Fruit fly (Drosophila melanogaster) whole organism, embryonic: Measurements from ENCODE around the gene IntS2.
A peak's percentile ranks its signal among the peaks of the same experiment; 100 is the strongest.

Source experiments
- Abd-B ChIP-seq: fragments of 200-800 bp; sonication (Bioruptor generic); optimal IDR thresholded peaks from 2 replicates; lab custom pipeline; 2018; ENCODE audit warnings: missing biosample characterization, mild to moderate bottlenecking, missing genetic modification characterization, moderate library complexity
- CG10209 ChIP-seq: fragments of 200-800 bp; sonication (Bioruptor generic); optimal IDR thresholded peaks from 3 replicates; lab custom pipeline; 2017; ENCODE audit warnings: missing biosample characterization, mild to moderate bottlenecking, missing genetic modification characterization, missing genetic modification reagents
- CG10267 ChIP-seq: fragments of 200-800 bp; sonication (Bioruptor generic); optimal IDR thresholded peaks from 2 replicates; lab custom pipeline; 2018; ENCODE audit warnings: missing biosample characterization, mild to moderate bottlenecking, missing genetic modification characterization, moderate library complexity
- CG12299 ChIP-seq: fragments of 200-800 bp; sonication (Bioruptor generic); optimal IDR thresholded peaks from 2 replicates; lab custom pipeline; 2018; ENCODE audit warnings: missing biosample characterization, mild to moderate bottlenecking, missing genetic modification characterization
- CG13775 ChIP-seq: fragments of 200-800 bp; sonication (Bioruptor generic); optimal IDR thresholded peaks from 3 replicates; lab custom pipeline; 2017; ENCODE audit warnings: missing biosample characterization, mild to moderate bottlenecking, missing genetic modification characterization
- CG15696 ChIP-seq: fragments of 200-800 bp; sonication (Bioruptor generic); optimal IDR thresholded peaks from 2 replicates; lab custom pipeline; 2019; ENCODE audit warnings: missing biosample characterization, mild to moderate bottlenecking, missing genetic modification characterization, moderate library complexity
- CG16863 ChIP-seq: fragments of 200-800 bp; sonication (Bioruptor generic); optimal IDR thresholded peaks from 3 replicates; lab custom pipeline; 2016; ENCODE audit warnings: missing biosample characterization, missing genetic modification characterization
- CG18262 ChIP-seq: fragments of 200-800 bp; optimal IDR thresholded peaks from 3 replicates; lab custom pipeline; 2019; ENCODE audit warnings: missing biosample characterization, mild to moderate bottlenecking, missing genetic modification characterization, moderate library complexity
- CG1832 ChIP-seq: fragments of 200-800 bp; sonication (Bioruptor generic); optimal IDR thresholded peaks from 2 replicates; lab custom pipeline; 2017; ENCODE audit warnings: missing biosample characterization, mild to moderate bottlenecking, missing genetic modification characterization, inconsistent platforms
- CG2120 ChIP-seq: fragments of 200-800 bp; sonication (Bioruptor generic); optimal IDR thresholded peaks from 3 replicates; lab custom pipeline; 2016; ENCODE audit warnings: missing biosample characterization, missing genetic modification characterization
- CG3995 ChIP-seq: fragments of 200-800 bp; sonication (Bioruptor generic); optimal IDR thresholded peaks from 3 replicates; lab custom pipeline; 2016; ENCODE audit warnings: missing biosample characterization, missing genetic modification characterization
- CG4360 ChIP-seq: fragments of 200-800 bp; sonication (Bioruptor generic); IDR thresholded peaks from 2 replicates; pipeline ENCODE4 v1.3.6; 2022; ENCODE audit warnings: missing biosample characterization, missing genetic modification characterization
- CG6791 ChIP-seq: fragments of 200-800 bp; sonication (Bioruptor generic); IDR thresholded peaks from 3 replicates; pipeline ENCODE4 v1.3.6; 2022; ENCODE audit warnings: missing biosample characterization, missing genetic modification characterization; ENCODE audit not compliant: partially characterized antibody
- CG9797 ChIP-seq: fragments of 200-800 bp; sonication (Bioruptor generic); optimal IDR thresholded peaks from 3 replicates; lab custom pipeline; 2018; ENCODE audit warnings: missing biosample characterization, mild to moderate bottlenecking, missing genetic modification characterization
- CG9817 ChIP-seq: fragments of 200-800 bp; sonication (Bioruptor generic); optimal IDR thresholded peaks from 2 replicates; lab custom pipeline; 2018; ENCODE audit warnings: missing biosample characterization, mild to moderate bottlenecking, missing genetic modification characterization, moderate library complexity
- CG9932 ChIP-seq: fragments of 200-800 bp; sonication (Bioruptor generic); IDR thresholded peaks from 2 replicates; pipeline ENCODE4 v1.3.6; 2022; ENCODE audit warnings: missing biosample characterization, missing genetic modification characterization
- Dbx ChIP-seq: fragments of 200-800 bp; sonication (Bioruptor generic); IDR thresholded peaks from 3 replicates; pipeline ENCODE4 v1.3.6; 2022; ENCODE audit warnings: missing biosample characterization, missing genetic modification characterization
- Doc2 ChIP-seq: fragments of 200-800 bp; sonication (Bioruptor generic); IDR thresholded peaks from 2 replicates; pipeline ENCODE4 v1.3.6; 2022; ENCODE audit warnings: missing biosample characterization, missing genetic modification characterization
- Ets65A ChIP-seq: fragments of 200-800 bp; sonication (Bioruptor generic); peaks from one replicate; lab custom pipeline; 2016; ENCODE audit warnings: missing biosample characterization, missing genetic modification characterization
- Hmr ChIP-seq: fragments of 200-800 bp; sonication (Bioruptor generic); optimal IDR thresholded peaks from 3 replicates; lab custom pipeline; 2017; ENCODE audit warnings: mild to moderate bottlenecking, missing biosample characterization, missing genetic modification reagents, missing genetic modification characterization
- Nf-YA ChIP-seq: fragments of 200-800 bp; sonication (Bioruptor generic); IDR thresholded peaks from 2 replicates; pipeline ENCODE4 v1.3.6; 2022; ENCODE audit warnings: missing biosample characterization, missing genetic modification characterization
- Nf-YB ChIP-seq: fragments of 200-800 bp; sonication (Bioruptor generic); optimal IDR thresholded peaks from 3 replicates; lab custom pipeline; 2019; ENCODE audit warnings: missing biosample characterization, mild to moderate bottlenecking, missing genetic modification characterization, moderate library complexity
- Nf-YC ChIP-seq: fragments of 200-800 bp; optimal IDR thresholded peaks from 3 replicates; lab custom pipeline; 2019; ENCODE audit warnings: missing biosample characterization, mild to moderate bottlenecking, missing genetic modification characterization, moderate library complexity
- Oaz ChIP-seq: fragments of 200-800 bp; sonication (Bioruptor generic); IDR thresholded peaks from 2 replicates; pipeline ENCODE4 v1.3.6; 2022; ENCODE audit warnings: missing biosample characterization, missing genetic modification characterization
- Side ChIP-seq: fragments of 200-800 bp; sonication (Bioruptor generic); optimal IDR thresholded peaks from 2 replicates; lab custom pipeline; 2016; ENCODE audit warnings: missing biosample characterization, missing genetic modification characterization
- Usf ChIP-seq: fragments of 200-800 bp; sonication (Bioruptor generic); optimal IDR thresholded peaks from 2 replicates; lab custom pipeline; 2017; ENCODE audit warnings: missing genotype, missing biosample characterization, missing genetic modification characterization
- ash1 ChIP-seq: fragments of 200-800 bp; sonication (Bioruptor generic); optimal IDR thresholded peaks from 2 replicates; lab custom pipeline; 2018; ENCODE audit warnings: missing biosample characterization, mild to moderate bottlenecking, missing genetic modification characterization
- bab2 ChIP-seq: fragments of 200-800 bp; sonication (Bioruptor generic); optimal IDR thresholded peaks from 2 replicates; lab custom pipeline; 2016; ENCODE audit warnings: missing biosample characterization, missing genetic modification characterization
- bsh ChIP-seq, 2 experiments: fragments of 200-800 bp; sonication (Bioruptor generic); optimal IDR thresholded peaks; 2 replicates each; lab custom pipeline; 2017 to 2018; ENCODE audit warnings: mild to moderate bottlenecking in 2 of 2, missing biosample characterization in 2 of 2, missing genetic modification characterization in 2 of 2, moderate library complexity in 1 of 2
- cato ChIP-seq: fragments of 200-800 bp; sonication (Bioruptor generic); optimal IDR thresholded peaks from 2 replicates; lab custom pipeline; 2016; ENCODE audit warnings: missing biosample characterization, missing genetic modification characterization, borderline replicate concordance
- danr ChIP-seq: fragments of 200-800 bp; sonication (Bioruptor generic); IDR thresholded peaks from 2 replicates; pipeline ENCODE4 v1.3.6; 2022; ENCODE audit warnings: missing biosample characterization, missing genetic modification characterization
- dati ChIP-seq: fragments of 200-800 bp; sonication (Bioruptor generic); IDR thresholded peaks from 2 replicates; pipeline ENCODE4 v1.3.6; 2022; ENCODE audit warnings: missing biosample characterization, missing genetic modification characterization
- dimm ChIP-seq: fragments of 200-800 bp; sonication (Bioruptor generic); IDR thresholded peaks from 2 replicates; pipeline ENCODE4 v1.3.6; 2022; ENCODE audit warnings: missing biosample characterization, missing genetic modification characterization
- dm ChIP-seq: fragments of 200-800 bp; sonication (Bioruptor generic); optimal IDR thresholded peaks from 3 replicates; lab custom pipeline; 2016; ENCODE audit warnings: missing biosample characterization, missing genetic modification characterization
- emc ChIP-seq: fragments of 200-800 bp; sonication (Bioruptor generic); optimal IDR thresholded peaks from 2 replicates; lab custom pipeline; 2016; ENCODE audit warnings: missing biosample characterization, missing genetic modification characterization
- gce ChIP-seq: fragments of 200-800 bp; sonication (Bioruptor generic); IDR thresholded peaks from 3 replicates; pipeline ENCODE4 v1.3.6; 2022; ENCODE audit warnings: missing biosample characterization, missing genetic modification characterization
- hbn ChIP-seq: fragments of 200-800 bp; sonication (Bioruptor generic); IDR thresholded peaks from 2 replicates; pipeline ENCODE4 v1.3.6; 2022; ENCODE audit warnings: missing biosample characterization, missing genetic modification characterization; ENCODE audit not compliant: partially characterized antibody
- jigr1 ChIP-seq: fragments of 200-800 bp; sonication (Bioruptor generic); IDR thresholded peaks from 3 replicates; pipeline ENCODE4 v1.3.6; 2022; ENCODE audit warnings: missing biosample characterization, missing genetic modification characterization
- lbe ChIP-seq: fragments of 200-800 bp; sonication (Bioruptor generic); optimal IDR thresholded peaks from 2 replicates; lab custom pipeline; 2016; ENCODE audit warnings: missing biosample characterization, mild to moderate bottlenecking, missing genetic modification characterization
- mirr ChIP-seq: fragments of 200-800 bp; sonication (Bioruptor generic); optimal IDR thresholded peaks from 3 replicates; lab custom pipeline; 2018; ENCODE audit warnings: missing biosample characterization, mild to moderate bottlenecking, missing genetic modification characterization
- nerfin-1 ChIP-seq: fragments of 200-800 bp; sonication (Bioruptor generic); optimal IDR thresholded peaks from 3 replicates; lab custom pipeline; 2019; ENCODE audit warnings: missing biosample characterization, mild to moderate bottlenecking, missing genetic modification characterization, moderate library complexity
- odd ChIP-seq: fragments of 200-800 bp; sonication (Bioruptor generic); optimal IDR thresholded peaks from 2 replicates; lab custom pipeline; 2017; ENCODE audit warnings: missing biosample characterization, mild to moderate bottlenecking, missing genetic modification characterization
- pan ChIP-seq, 4 experiments: fragments of >200 bp in 3 of 4; fragments of 200-800 bp in 1 of 4; sonication (Bioruptor generic) in 1 of 4; optimal IDR thresholded peaks in 3 of 4; IDR thresholded peaks in 1 of 4; 2 replicates each; pipeline versions ENCODE4 v1.3.6 to Lab custom; 2017 to 2022; ENCODE audit warnings: missing biosample characterization in 2 of 4, missing genetic modification characterization in 2 of 4, mixed read lengths in 1 of 4
- sc ChIP-seq, 3 experiments: fragments of >200 bp in 2 of 3; fragments of 200-800 bp in 1 of 3; sonication (Bioruptor generic) in 1 of 3; optimal IDR thresholded peaks; 2 replicates in 2 of 3; 3 replicates in 1 of 3; lab custom pipeline; 2017; ENCODE audit warnings: mild to moderate bottlenecking in 1 of 3, missing biosample characterization in 1 of 3, missing genetic modification characterization in 1 of 3, missing genetic modification reagents in 1 of 3
- sens-2 ChIP-seq: fragments of 200-800 bp; sonication (Bioruptor generic); IDR thresholded peaks from 2 replicates; pipeline ENCODE4 v1.3.6; 2022; ENCODE audit warnings: missing biosample characterization, missing genetic modification characterization
- usp ChIP-seq: fragments of >200 bp; optimal IDR thresholded peaks from 2 replicates; lab custom pipeline; 2017; ENCODE audit warnings: missing biosample characterization, missing genetic modification characterization
- wor ChIP-seq: fragments of 200-800 bp; sonication (Bioruptor generic); IDR thresholded peaks from 2 replicates; pipeline ENCODE4 v1.3.6; 2022; ENCODE audit warnings: missing biosample characterization, missing genetic modification characterization
- zen2 ChIP-seq: fragments of 200-800 bp; sonication (Bioruptor generic); IDR thresholded peaks from 3 replicates; pipeline ENCODE4 v1.3.6; 2022; ENCODE audit warnings: missing biosample characterization, missing genetic modification characterization; ENCODE audit not compliant: partially characterized antibody

IntS2 gene

dm6 chrX:17631996-17632612 is 24.5 kb downstream of the IntS2 start, which contains the start of the genes corolla and ND-24 (continued):
- TF ChIP-seq jigr1 (GFP tag; lab: Robert Waterston, UW) (peak; percentile 57; the same call in 2 of the 3 replicates), Doc2 (GFP tag; lab: Robert Waterston, UW) (no peak), sens-2 (GFP tag; lab: Robert Waterston, UW) (peak; percentile 48; the same call in 1 of the 2 replicates), zen2 (GFP tag; lab: Robert Waterston, UW) (no peak; the same call in 2 of the 3 replicates), cato (GFP tag; lab: Kevin White, UChicago) (peak; percentile 71), mirr (GFP tag; lab: Kevin White, UChicago) (no peak), CG3995 (peak; percentile 92), hbn (GFP tag; lab: Robert Waterston, UW) (peak; percentile 89), Nf-YB (peak; percentile 45), bsh (GFP tag; optimal IDR thresholded peaks at IDR 0.05; lab: Kevin White, UChicago) (peak in 1 of 2 experiments; percentile 85), Abd-B (GFP tag; lab: Kevin White, UChicago) (peak; percentile 79), CG16863 (GFP tag; lab: Kevin White, UChicago) (peak; percentile 83), ash1 (GFP tag; lab: Kevin White, UChicago) (no peak), Ets65A (GFP tag; lab: Kevin White, UChicago) (peak; percentile 94), CG15696 (tag; lab: Kevin White, UChicago) (peak; percentile 69), CG6791 (GFP tag; lab: Robert Waterston, UW) (peak; percentile 81), pan (optimal IDR thresholded peaks at IDR 0.05; lab: Kevin White, UChicago) (no peak), pan (GFP tag; optimal IDR thresholded peaks at IDR 0.05 in 1 of 2, IDR thresholded peaks at IDR 0.05 in 1 of 2) (peak in 1 of 2 experiments; percentile 89), gce (peak; percentile 59; the same call in 1 of the 3 replicates), usp (GFP tag; lab: Kevin White, UChicago) (no peak), CG9932 (peak; percentile 94), dimm (peak; percentile 59), Nf-YA (GFP tag; lab: Robert Waterston, UW) (peak; percentile 73), CG9797 (GFP tag; lab: Kevin White, UChicago) (peak; percentile 50), CG18262 (tag; lab: Kevin White, UChicago) (peak; percentile 68), nerfin-1 (tag; lab: Kevin White, UChicago) (peak; percentile 48), CG12299 (tag; lab: Kevin White, UChicago) (peak; percentile 69), CG13775 (peak; percentile 85), Usf (GFP tag; lab: Kevin White, UChicago) (no peak), CG10209 (peak; percentile 68), Oaz (GFP tag; lab: Robert Waterston, UW) (peak; percentile 62), odd (GFP tag; lab: Kevin White, UChicago) (no peak), sc (optimal IDR thresholded peaks at IDR 0.05; lab: Kevin White, UChicago) (no peak), sc (GFP tag; optimal IDR thresholded peaks at IDR 0.05; lab: Kevin White, UChicago) (peak; percentile 58), wor (GFP tag; lab: Robert Waterston, UW) (peak; percentile 77), bab2 (peak; percentile 84), emc (GFP tag; lab: Kevin White, UChicago) (peak; percentile 30), CG1832 (GFP tag; lab: Kevin White, UChicago) (no peak), CG10267 (tag; lab: Kevin White, UChicago) (peak; percentile 98), Side (GFP tag; lab: Kevin White, UChicago) (peak; percentile 76), Dbx (GFP tag; lab: Robert Waterston, UW) (peak; percentile 93), dm (GFP tag; lab: Kevin White, UChicago) (peak; percentile 64), CG9817 (peak; percentile 73), danr (GFP tag; lab: Robert Waterston, UW) (peak; percentile 79), lbe (GFP tag; lab: Kevin White, UChicago) (peak; percentile 63), Hmr (GFP tag; lab: Kevin White, UChicago) (no peak), dati (GFP tag; lab: Robert Waterston, UW) (no peak), Nf-YC (tag; lab: Kevin White, UChicago) (peak; percentile 47), CG4360 (GFP tag; lab: Robert Waterston, UW) (no peak), CG2120 (GFP tag; lab: Kevin White, UChicago) (peak; percentile 93)
